Fruit fly (Drosophila melanogaster) whole organism, embryonic: Measurements from ENCODE around the gene CG31249.

Source experiments
- BEAF-32 ChIP-seq: fragments of 200-800 bp; sonication (Bioruptor generic); optimal IDR thresholded peaks from 3 replicates; lab custom pipeline; 2017; ENCODE audit warnings: missing biosample characterization, missing genetic modification characterization, mild to moderate bottlenecking, moderate library complexity, missing genetic modification reagents
- CG10366 ChIP-seq: fragments of 200-800 bp; sonication (Bioruptor generic); IDR thresholded peaks from 2 replicates; pipeline ENCODE4 v1.3.6; 2022; ENCODE audit warnings: missing biosample characterization, missing genetic modification characterization
- CG11456 ChIP-seq: fragments of 200-800 bp; sonication (Bioruptor generic); IDR thresholded peaks from 3 replicates; pipeline ENCODE4 v1.3.6; 2022; ENCODE audit warnings: missing biosample characterization, missing genetic modification characterization
- CG12659 ChIP-seq: fragments of 200-800 bp; sonication (Bioruptor generic); optimal IDR thresholded peaks from 3 replicates; lab custom pipeline; 2017; ENCODE audit warnings: mild to moderate bottlenecking, missing biosample characterization, missing genetic modification reagents, missing genetic modification characterization
- CG14860 ChIP-seq: fragments of 200-800 bp; sonication (Bioruptor generic); IDR thresholded peaks from 3 replicates; pipeline ENCODE4 v1.3.6; 2022; ENCODE audit warnings: missing biosample characterization, missing genetic modification characterization; ENCODE audit not compliant: partially characterized antibody
- CG1603 ChIP-seq: fragments of 200-800 bp; sonication (Bioruptor generic); optimal IDR thresholded peaks from 2 replicates; lab custom pipeline; 2019; ENCODE audit warnings: missing biosample characterization, mild to moderate bottlenecking, missing genetic modification characterization, moderate library complexity
- CG1832 ChIP-seq: fragments of 200-800 bp; sonication (Bioruptor generic); optimal IDR thresholded peaks from 2 replicates; lab custom pipeline; 2017; ENCODE audit warnings: missing biosample characterization, mild to moderate bottlenecking, missing genetic modification characterization, inconsistent platforms
- CG2875 ChIP-seq: fragments of 200-800 bp; sonication (Bioruptor generic); optimal IDR thresholded peaks from 2 replicates; lab custom pipeline; 2017; ENCODE audit warnings: missing biosample characterization, mild to moderate bottlenecking, missing genetic modification characterization, missing genetic modification reagents
- CG30403 ChIP-seq: fragments of 200-800 bp; sonication (Bioruptor generic); optimal IDR thresholded peaks from 3 replicates; lab custom pipeline; 2016; ENCODE audit warnings: missing biosample characterization, missing genetic modification characterization
- CG30431 ChIP-seq: fragments of 200-800 bp; sonication (Bioruptor generic); optimal IDR thresholded peaks from 2 replicates; lab custom pipeline; 2017; ENCODE audit warnings: missing biosample characterization, missing genetic modification characterization
- CG3281 ChIP-seq: fragments of 200-800 bp; sonication (Bioruptor generic); optimal IDR thresholded peaks from 3 replicates; lab custom pipeline; 2017; ENCODE audit warnings: missing biosample characterization, mild to moderate bottlenecking, missing genetic modification characterization
- CG4282 ChIP-seq: fragments of 200-800 bp; sonication (Bioruptor generic); optimal IDR thresholded peaks from 2 replicates; lab custom pipeline; 2016; ENCODE audit warnings: missing biosample characterization, missing genetic modification characterization
- CG4820 ChIP-seq: fragments of 200-800 bp; sonication (Bioruptor generic); optimal IDR thresholded peaks from 3 replicates; lab custom pipeline; 2016; ENCODE audit warnings: missing biosample characterization, missing genetic modification characterization
- CG7271 ChIP-seq: fragments of 200-800 bp; sonication (Bioruptor generic); optimal IDR thresholded peaks from 2 replicates; lab custom pipeline; 2018; ENCODE audit warnings: missing biosample characterization, mild to moderate bottlenecking, missing genetic modification characterization, moderate library complexity
- CG7987 ChIP-seq: fragments of 200-800 bp; sonication (Bioruptor generic); optimal IDR thresholded peaks from 2 replicates; lab custom pipeline; 2018; ENCODE audit warnings: missing biosample characterization, mild to moderate bottlenecking, missing genetic modification characterization, moderate library complexity
- CG8944 ChIP-seq: fragments of 200-800 bp; sonication (Bioruptor generic); optimal IDR thresholded peaks from 3 replicates; lab custom pipeline; 2016; ENCODE audit warnings: missing biosample characterization, missing genetic modification characterization
- CrebB ChIP-seq: fragments of 200-800 bp; sonication (Bioruptor generic); optimal IDR thresholded peaks from 3 replicates; lab custom pipeline; 2018; ENCODE audit warnings: missing biosample characterization, mild to moderate bottlenecking, missing genetic modification characterization
- Fer3 ChIP-seq: fragments of 200-800 bp; sonication (Bioruptor generic); optimal IDR thresholded peaks from 2 replicates; lab custom pipeline; 2018; ENCODE audit warnings: missing biosample characterization, mild to moderate bottlenecking, missing genetic modification characterization, moderate library complexity
- H2.0 ChIP-seq: fragments of 200-800 bp; sonication (Bioruptor generic); IDR thresholded peaks from 2 replicates; pipeline ENCODE4 v1.3.6; 2022; ENCODE audit warnings: missing biosample characterization, missing genetic modification characterization
- HLH4C ChIP-seq: fragments of 200-800 bp; sonication (Bioruptor generic); IDR thresholded peaks from 3 replicates; pipeline ENCODE4 v1.3.6; 2022; ENCODE audit warnings: missing biosample characterization, missing genetic modification characterization; ENCODE audit not compliant: partially characterized antibody
- HLHmδ ChIP-seq: fragments of 200-800 bp; sonication (Bioruptor generic); optimal IDR thresholded peaks from 2 replicates; lab custom pipeline; 2018; ENCODE audit warnings: missing biosample characterization, mild to moderate bottlenecking, missing genetic modification characterization, moderate library complexity
- Hmx ChIP-seq: fragments of 200-800 bp; sonication (Bioruptor generic); optimal IDR thresholded peaks from 2 replicates; lab custom pipeline; 2016; ENCODE audit warnings: missing biosample characterization, missing genetic modification characterization
- Max ChIP-seq: fragments of 200-800 bp; sonication (Bioruptor generic); optimal IDR thresholded peaks from 2 replicates; lab custom pipeline; 2016; ENCODE audit warnings: missing biosample characterization, mild to moderate bottlenecking, missing genetic modification characterization
- Myb ChIP-seq: fragments of 200-800 bp; sonication (Bioruptor generic); optimal IDR thresholded peaks from 2 replicates; lab custom pipeline; 2016; ENCODE audit warnings: missing biosample characterization, missing genetic modification characterization
- Opbp ChIP-seq: fragments of 200-800 bp; sonication (Bioruptor generic); IDR thresholded peaks from 3 replicates; pipeline ENCODE4 v1.3.6; 2022; ENCODE audit warnings: missing biosample characterization, missing genetic modification characterization; ENCODE audit not compliant: partially characterized antibody
- Ptx1 ChIP-seq: fragments of 200-800 bp; sonication (Bioruptor generic); IDR thresholded peaks from 2 replicates; pipeline ENCODE4 v1.3.6; 2022; ENCODE audit warnings: missing biosample characterization, missing genetic modification characterization
- TFAM ChIP-seq: fragments of 200-800 bp; sonication (Bioruptor generic); optimal IDR thresholded peaks from 2 replicates; lab custom pipeline; 2017; ENCODE audit warnings: missing biosample characterization, missing genetic modification characterization, inconsistent platforms
- Trl ChIP-seq, 3 experiments: fragments of >200 bp in 2 of 3; fragments of 200-800 bp in 1 of 3; sonication (Bioruptor generic) in 1 of 3; optimal IDR thresholded peaks; 2 replicates in 1 of 3; 3 replicates in 2 of 3; lab custom pipeline; 2016 to 2017; ENCODE audit warnings: missing biosample characterization in 1 of 3, missing genetic modification characterization in 1 of 3
- ash1 ChIP-seq: fragments of 200-800 bp; sonication (Bioruptor generic); optimal IDR thresholded peaks from 2 replicates; lab custom pipeline; 2018; ENCODE audit warnings: missing biosample characterization, mild to moderate bottlenecking, missing genetic modification characterization
- ato ChIP-seq: fragments of 200-800 bp; sonication (Bioruptor generic); IDR thresholded peaks from 2 replicates; pipeline ENCODE4 v1.3.6; 2022; ENCODE audit warnings: missing biosample characterization, missing genetic modification characterization; ENCODE audit not compliant: partially characterized antibody
- az2 ChIP-seq: fragments of 200-800 bp; sonication (Bioruptor generic); optimal IDR thresholded peaks from 3 replicates; lab custom pipeline; 2016; ENCODE audit warnings: missing biosample characterization, missing genetic modification characterization
- cas ChIP-seq: fragments of 200-800 bp; sonication (Bioruptor generic); IDR thresholded peaks from 2 replicates; pipeline ENCODE4 v1.3.6; 2022; ENCODE audit warnings: missing biosample characterization, missing genetic modification characterization
- croc ChIP-seq: fragments of 200-800 bp; sonication (Bioruptor generic); conservative IDR thresholded peaks from 3 replicates; pipeline ENCODE4 v1.3.6; 2022; ENCODE audit warnings: missing biosample characterization, missing genetic modification characterization
- disco-r ChIP-seq: fragments of 200-800 bp; sonication (Bioruptor generic); optimal IDR thresholded peaks from 2 replicates; lab custom pipeline; 2016; ENCODE audit warnings: missing biosample characterization, missing genetic modification characterization
- fd64A ChIP-seq: fragments of 200-800 bp; sonication (Bioruptor generic); optimal IDR thresholded peaks from 3 replicates; lab custom pipeline; 2018; ENCODE audit warnings: missing biosample characterization, mild to moderate bottlenecking, missing genetic modification characterization
- hbn ChIP-seq: fragments of 200-800 bp; sonication (Bioruptor generic); IDR thresholded peaks from 2 replicates; pipeline ENCODE4 v1.3.6; 2022; ENCODE audit warnings: missing biosample characterization, missing genetic modification characterization; ENCODE audit not compliant: partially characterized antibody
- ind ChIP-seq: fragments of 200-800 bp; sonication (Bioruptor generic); optimal IDR thresholded peaks from 3 replicates; lab custom pipeline; 2016; ENCODE audit warnings: missing biosample characterization, missing genetic modification characterization
- kni ChIP-seq: fragments of 200-800 bp; sonication (Bioruptor generic); optimal IDR thresholded peaks from 3 replicates; lab custom pipeline; 2017; ENCODE audit warnings: mild to moderate bottlenecking, missing biosample characterization, missing genetic modification reagents, missing genetic modification characterization
- lab ChIP-seq: fragments of 200-800 bp; sonication (Bioruptor generic); optimal IDR thresholded peaks from 3 replicates; lab custom pipeline; 2017; ENCODE audit warnings: missing biosample characterization, missing genetic modification characterization, mild to moderate bottlenecking, moderate library complexity, missing genetic modification reagents
- lilli ChIP-seq: fragments of 200-800 bp; sonication (Bioruptor generic); optimal IDR thresholded peaks from 3 replicates; lab custom pipeline; 2016; ENCODE audit warnings: missing biosample characterization, missing genetic modification characterization
- maf-S ChIP-seq: fragments of 200-800 bp; sonication (Bioruptor generic); optimal IDR thresholded peaks from 2 replicates; lab custom pipeline; 2016; ENCODE audit warnings: missing biosample characterization, missing genetic modification characterization
- sisA ChIP-seq: fragments of 200-800 bp; sonication (Bioruptor generic); IDR thresholded peaks from 2 replicates; pipeline ENCODE4 v1.3.6; 2022; ENCODE audit warnings: missing biosample characterization, missing genetic modification characterization
- sr ChIP-seq: fragments of 200-800 bp; sonication (Bioruptor generic); IDR thresholded peaks from 3 replicates; pipeline ENCODE4 v1.3.6; 2022; ENCODE audit warnings: missing biosample characterization, missing genetic modification characterization
- stwl ChIP-seq: fragments of 200-800 bp; sonication (Bioruptor generic); optimal IDR thresholded peaks from 3 replicates; lab custom pipeline; 2018; ENCODE audit warnings: missing biosample characterization, mild to moderate bottlenecking, missing genetic modification characterization, moderate library complexity
- trh ChIP-seq: fragments of 200-800 bp; sonication (Bioruptor generic); optimal IDR thresholded peaks from 2 replicates; lab custom pipeline; 2016; ENCODE audit warnings: missing biosample characterization, missing genetic modification characterization
- tup ChIP-seq: fragments of 200-800 bp; sonication (Bioruptor generic); optimal IDR thresholded peaks from 2 replicates; lab custom pipeline; 2016; ENCODE audit warnings: missing biosample characterization, mild to moderate bottlenecking, missing genetic modification characterization, moderate library complexity
- usp ChIP-seq: fragments of >200 bp; optimal IDR thresholded peaks from 2 replicates; lab custom pipeline; 2017; ENCODE audit warnings: missing biosample characterization, missing genetic modification characterization
- zfh1 ChIP-seq: fragments of 200-800 bp; sonication (Bioruptor generic); IDR thresholded peaks from 3 replicates; pipeline ENCODE4 v1.3.6; 2022; ENCODE audit warnings: missing biosample characterization, missing genetic modification characterization

Gene CG31249

dm6 chr3R:17700488-17701130 lies 13.7 kb upstream of the CG31249 start (continued):
- TF ChIP-seq ash1 (GFP tag; lab: Kevin White, UChicago) (peak; percentile 84), Opbp (0 out of 3 replicates have a peak, but pooled peaks have one; percentile 26), H2.0 (GFP tag; lab: Robert Waterston, UW) (peak; percentile 97), CG12659 (GFP tag; lab: Kevin White, UChicago) (peak; percentile 99), usp (GFP tag; lab: Kevin White, UChicago) (no peak), Fer3 (tag; lab: Kevin White, UChicago) (peak; percentile 98), Max (peak; percentile 93), Hmx (GFP tag; lab: Kevin White, UChicago) (peak; percentile 60), CG4282 (GFP tag; lab: Kevin White, UChicago) (no peak), sr (peak; percentile 55; the same call in 1 of the 3 replicates), ind (GFP tag; lab: Kevin White, UChicago) (peak; percentile 98), tup (GFP tag; lab: Kevin White, UChicago) (peak; percentile 90), CG1832 (no peak), HLHmδ (no peak), CG8944 (GFP tag; lab: Kevin White, UChicago) (peak; percentile 74), CG30403 (GFP tag; lab: Kevin White, UChicago) (peak; percentile 98), stwl (tag; lab: Kevin White, UChicago) (no peak), maf-S (GFP tag; lab: Kevin White, UChicago) (peak; percentile 77), BEAF-32 (GFP tag; lab: Kevin White, UChicago) (peak; percentile 0), lab (GFP tag; lab: Kevin White, UChicago) (peak; percentile 99), trh (GFP tag; lab: Kevin White, UChicago) (peak; percentile 91), CrebB (tag; lab: Kevin White, UChicago) (peak; percentile 96), ato (no peak), sisA (GFP tag; lab: Robert Waterston, UW) (peak; percentile 97), fd64A (GFP tag; lab: Kevin White, UChicago) (peak; percentile 88), disco-r (GFP tag; lab: Kevin White, UChicago) (peak; percentile 13), Ptx1 (GFP tag; lab: Robert Waterston, UW) (peak; percentile 99), Trl (optimal IDR thresholded peaks at IDR 0.05; lab: Kevin White, UChicago) (peak in 1 of 2 experiments; percentile 56), Trl (GFP tag; optimal IDR thresholded peaks at IDR 0.05; lab: Kevin White, UChicago) (peak; percentile 57), CG7271 (peak; percentile 88), CG14860 (GFP tag; lab: Robert Waterston, UW) (no peak), hbn (GFP tag; lab: Robert Waterston, UW) (no peak; the same call in 1 of the 2 replicates), CG7987 (peak; percentile 91), CG2875 (peak; percentile 97), CG30431 (GFP tag; lab: Kevin White, UChicago) (peak; percentile 93), CG11456 (GFP tag; lab: Robert Waterston, UW) (peak; percentile 96), az2 (GFP tag; lab: Kevin White, UChicago) (peak; percentile 97), kni (GFP tag; lab: Kevin White, UChicago) (peak; percentile 69), zfh1 (GFP tag; lab: Robert Waterston, UW) (peak; percentile 95), TFAM (GFP tag; lab: Kevin White, UChicago) (peak; percentile 57), cas (GFP tag; lab: Robert Waterston, UW) (peak; percentile 95), CG4820 (GFP tag; lab: Kevin White, UChicago) (peak; percentile 95), CG10366 (GFP tag; lab: Robert Waterston, UW) (peak; percentile 98), Myb (GFP tag; lab: Kevin White, UChicago) (peak; percentile 55), lilli (GFP tag; lab: Kevin White, UChicago) (peak; percentile 94), CG3281 (GFP tag; lab: Kevin White, UChicago) (peak; percentile 99), CG1603 (tag; lab: Kevin White, UChicago) (no peak), croc (peak; percentile 96), HLH4C (GFP tag; lab: Robert Waterston, UW) (0 out of 3 replicates have a peak, but pooled peaks have one; percentile 1)
